Worm (Caenorhabditis elegans) whole organism, late embryonic: ENCODE results near the gene ZK1251.3.

ENCODE experiments used
- C38D4.7 ChIP-seq: fragments of 200-800 bp; sonication (Bioruptor generic); optimal IDR thresholded peaks from 2 replicates; lab custom pipeline; 2018; ENCODE audit warnings: mild to moderate bottlenecking, missing genetic modification characterization, moderate library complexity, missing compliant biosample characterization
- F13H6.1 ChIP-seq: sonication (generic microtip); optimal IDR thresholded peaks from 2 replicates; lab custom pipeline; 2016; ENCODE audit warnings: missing genetic modification characterization, missing compliant biosample characterization
- Y22D7AL.16 ChIP-seq: sonication (generic microtip); optimal IDR thresholded peaks from 2 replicates; lab custom pipeline; 2016; ENCODE audit warnings: missing genetic modification characterization, missing compliant biosample characterization
- ceh-14 ChIP-seq: sonication (generic microtip); optimal IDR thresholded peaks from 2 replicates; lab custom pipeline; 2016; ENCODE audit warnings: missing genotype, missing genetic modification characterization, missing compliant biosample characterization
- ceh-19 ChIP-seq: fragments of 200-800 bp; sonication (Bioruptor generic); optimal IDR thresholded peaks from 2 replicates; lab custom pipeline; 2018; ENCODE audit warnings: mild to moderate bottlenecking, missing genetic modification characterization, missing compliant biosample characterization
- ceh-2 ChIP-seq: sonication (generic microtip); optimal IDR thresholded peaks from 2 replicates; lab custom pipeline; 2016; ENCODE audit warnings: missing genotype, missing genetic modification characterization, missing compliant biosample characterization
- ceh-24 ChIP-seq: sonication (generic microtip); optimal IDR thresholded peaks from 2 replicates; lab custom pipeline; 2016; ENCODE audit warnings: mild to moderate bottlenecking, missing genetic modification characterization, missing compliant biosample characterization
- ceh-30 ChIP-seq: fragments of 150-350 bp; optimal IDR thresholded peaks from 2 replicates; lab custom pipeline; 2014; ENCODE audit warnings: missing biosample characterization, missing genetic modification characterization
- ceh-31 ChIP-seq: sonication (generic microtip); optimal IDR thresholded peaks from 2 replicates; lab custom pipeline; 2016; ENCODE audit warnings: missing genetic modification characterization, missing compliant biosample characterization
- ceh-34 ChIP-seq: sonication (generic microtip); optimal IDR thresholded peaks from 2 replicates; lab custom pipeline; 2016; ENCODE audit warnings: mild to moderate bottlenecking, missing genetic modification characterization, missing compliant biosample characterization
- ceh-48 ChIP-seq: sonication (generic microtip); optimal IDR thresholded peaks from 2 replicates; lab custom pipeline; 2016; ENCODE audit warnings: missing genetic modification characterization, inconsistent platforms, missing compliant biosample characterization
- ceh-6 ChIP-seq: fragments of 200-800 bp; sonication (Bioruptor generic); optimal IDR thresholded peaks from 2 replicates; lab custom pipeline; 2018; ENCODE audit warnings: mild to moderate bottlenecking, missing genetic modification characterization, missing compliant biosample characterization
- ceh-9 ChIP-seq: sonication (generic microtip); optimal IDR thresholded peaks from 2 replicates; lab custom pipeline; 2016; ENCODE audit warnings: mild to moderate bottlenecking, missing genetic modification characterization, inconsistent platforms, missing compliant biosample characterization
- elt-2 ChIP-seq: sonication (generic microtip); optimal IDR thresholded peaks from 2 replicates; lab custom pipeline; 2016; ENCODE audit warnings: missing genetic modification reagents, missing genetic modification characterization, missing compliant biosample characterization
- elt-4 ChIP-seq: sonication (generic microtip); optimal IDR thresholded peaks from 2 replicates; lab custom pipeline; 2016; ENCODE audit warnings: missing genetic modification characterization, missing compliant biosample characterization
- eyg-1 ChIP-seq: sonication (generic microtip); optimal IDR thresholded peaks from 2 replicates; lab custom pipeline; 2016; ENCODE audit warnings: missing genotype, missing genetic modification characterization, missing compliant biosample characterization
- gmeb-2 ChIP-seq: sonication (generic microtip); optimal IDR thresholded peaks from 2 replicates; lab custom pipeline; 2016; ENCODE audit warnings: missing genetic modification characterization, inconsistent platforms, missing compliant biosample characterization
- hlh-13 ChIP-seq: fragments of 200-800 bp; sonication (Bioruptor generic); optimal IDR thresholded peaks from 2 replicates; lab custom pipeline; 2018; ENCODE audit warnings: mild to moderate bottlenecking, missing genetic modification characterization, missing compliant biosample characterization
- hlh-6 ChIP-seq: sonication (generic microtip); optimal IDR thresholded peaks from 2 replicates; lab custom pipeline; 2016; ENCODE audit warnings: missing genotype, missing genetic modification characterization, missing compliant biosample characterization
- hlh-8 ChIP-seq: sonication (generic microtip); optimal IDR thresholded peaks from 2 replicates; lab custom pipeline; 2016; ENCODE audit warnings: missing genotype, missing genetic modification characterization, missing compliant biosample characterization
- lim-6 ChIP-seq: sonication (generic microtip); optimal IDR thresholded peaks from 2 replicates; lab custom pipeline; 2016; ENCODE audit warnings: missing genetic modification characterization, missing compliant biosample characterization
- nhr-232 ChIP-seq: sonication (generic microtip); optimal IDR thresholded peaks from 2 replicates; lab custom pipeline; 2016; ENCODE audit warnings: missing genetic modification characterization, missing compliant biosample characterization
- pag-3 ChIP-seq: sonication (generic microtip); optimal IDR thresholded peaks from 2 replicates; lab custom pipeline; 2016; ENCODE audit warnings: missing compliant biosample characterization, missing genetic modification characterization, borderline replicate concordance
- pax-1 ChIP-seq: fragments of 150-350 bp; optimal IDR thresholded peaks from 2 replicates; lab custom pipeline; 2014; ENCODE audit warnings: missing biosample characterization, missing genetic modification characterization
- pha-2 ChIP-seq: sonication (generic microtip); optimal IDR thresholded peaks from 2 replicates; lab custom pipeline; 2017; ENCODE audit warnings: mild to moderate bottlenecking, missing genetic modification characterization, missing compliant biosample characterization
- pha-4 ChIP-seq: fragments of 150-350 bp; optimal IDR thresholded peaks from 2 replicates; lab custom pipeline; 2018; ENCODE audit warnings: missing biosample characterization, missing genetic modification reagents, missing genetic modification characterization
- pros-1 ChIP-seq: fragments of 150-350 bp; optimal IDR thresholded peaks from 2 replicates; lab custom pipeline; 2014; ENCODE audit warnings: missing biosample characterization, missing genetic modification reagents, missing genetic modification characterization
- rnt-1 ChIP-seq: sonication (generic microtip); optimal IDR thresholded peaks from 2 replicates; lab custom pipeline; 2016; ENCODE audit warnings: missing genetic modification characterization, missing compliant biosample characterization
- sox-2 ChIP-seq: fragments of 200-800 bp; sonication (Bioruptor generic); IDR thresholded peaks from 2 replicates; pipeline ENCODE4 v1.3.6; 2022; ENCODE audit warnings: missing genetic modification reagents, missing genetic modification characterization, missing compliant biosample characterization
- sox-4 ChIP-seq: sonication (generic microtip); optimal IDR thresholded peaks from 2 replicates; lab custom pipeline; 2017; ENCODE audit warnings: mild to moderate bottlenecking, missing genetic modification characterization, inconsistent platforms, missing compliant biosample characterization
- syd-9 ChIP-seq: sonication (generic microtip); optimal IDR thresholded peaks from 2 replicates; lab custom pipeline; 2016; ENCODE audit warnings: mild to moderate bottlenecking, missing genetic modification characterization, moderate library complexity, missing compliant biosample characterization
- tbx-7 ChIP-seq: sonication (generic microtip); optimal IDR thresholded peaks from 2 replicates; lab custom pipeline; 2016; ENCODE audit warnings: missing genotype, missing genetic modification characterization, missing compliant biosample characterization
- ttx-3 ChIP-seq: sonication (generic microtip); optimal IDR thresholded peaks from 2 replicates; lab custom pipeline; 2016; ENCODE audit warnings: missing genetic modification reagents, missing genetic modification characterization, missing compliant biosample characterization
- unc-42 ChIP-seq: sonication (generic microtip); optimal IDR thresholded peaks from 2 replicates; lab custom pipeline; 2016; ENCODE audit warnings: missing genotype, missing genetic modification characterization, missing compliant biosample characterization
- unc-86 ChIP-seq: sonication (generic microtip); optimal IDR thresholded peaks from 2 replicates; lab custom pipeline; 2016; ENCODE audit warnings: missing genetic modification characterization, missing compliant biosample characterization
- zip-5 ChIP-seq: sonication (generic microtip); optimal IDR thresholded peaks from 2 replicates; lab custom pipeline; 2016; ENCODE audit warnings: missing genetic modification characterization, missing compliant biosample characterization
- ztf-16 ChIP-seq: sonication (generic microtip); optimal IDR thresholded peaks from 2 replicates; lab custom pipeline; 2017; ENCODE audit warnings: missing genetic modification characterization, missing compliant biosample characterization

Gene ZK1251.3

ce11 chrIV:9723185-9723584 is 39.7 kb downstream of the ZK1251.3 start:
- no peak for TF ChIP-seq unc-86
- TF ChIP-seq rnt-1: no peak
- TF ChIP-seq pag-3 (tag; lab: Kevin White, UChicago): no peak
- no peak for TF ChIP-seq sox-2
- TF ChIP-seq nhr-232 (tag; lab: Kevin White, UChicago): no peak
- no peak for TF ChIP-seq ceh-9 (tag; lab: Kevin White, UChicago)
- TF ChIP-seq ceh-31 (tag; lab: Kevin White, UChicago): no peak
- no peak for TF ChIP-seq pros-1 (tag; lab: Kevin White, UChicago)

ce11 chrIV:9724948-9725347 is 41.5 kb downstream of the ZK1251.3 start, which contains the start of the genes nhr-138 and C28D4.18:
TSS of gene nhr-138 (plus strand) at chrIV:9725251.
TSS of gene C28D4.18 (plus strand) at chrIV:9725280.
- TF ChIP-seq syd-9: no peak
- no peak for TF ChIP-seq sox-4
- TF ChIP-seq rnt-1: no peak
- no peak for TF ChIP-seq ceh-24
- no peak for TF ChIP-seq pha-4 (tag; lab: Kevin White, UChicago)
- TF ChIP-seq ceh-6 (GFP tag; lab: Kevin White, UChicago): no peak
- TF ChIP-seq tbx-7 (tag; lab: Kevin White, UChicago): no peak
- TF ChIP-seq unc-42: no peak
- TF ChIP-seq ttx-3 (tag; lab: Kevin White, UChicago): no peak

ce11 chrIV:9725468-9725985 is 42.1 kb downstream of the ZK1251.3 start:
- TF ChIP-seq ceh-48 (tag; lab: Kevin White, UChicago): no peak
- no peak for TF ChIP-seq ceh-14 (tag; lab: Kevin White, UChicago)
- TF ChIP-seq pha-2 (tag; lab: Kevin White, UChicago): no peak
- no peak for TF ChIP-seq tbx-7 (tag; lab: Kevin White, UChicago)
- no peak for TF ChIP-seq hlh-6 (tag; lab: Kevin White, UChicago)
- no peak for TF ChIP-seq pros-1 (tag; lab: Kevin White, UChicago)
- TF ChIP-seq gmeb-2 (tag; lab: Kevin White, UChicago): no peak
- TF ChIP-seq lim-6 (tag; lab: Kevin White, UChicago): no peak

DNA sequence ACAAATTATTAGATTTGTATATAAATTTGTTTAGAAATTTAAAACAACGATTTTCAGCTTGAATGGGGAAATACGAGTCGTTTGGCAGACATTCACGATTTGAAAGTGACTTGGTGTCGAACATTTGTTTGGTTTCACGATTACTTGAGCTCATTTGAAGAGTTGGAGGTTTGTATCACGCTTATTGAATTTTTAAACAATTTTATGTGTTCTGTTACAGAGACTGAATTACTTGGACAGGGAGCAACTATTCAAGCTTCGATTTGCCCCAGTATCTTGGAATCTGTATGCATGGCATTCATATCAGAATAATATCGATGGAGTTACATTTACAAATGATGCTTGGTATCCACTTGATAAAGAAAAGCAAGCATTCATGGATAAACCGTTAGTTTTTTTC is 43.8 kb downstream of the ZK1251.3 start:
- TF ChIP-seq ceh-6 (GFP tag; lab: Kevin White, UChicago) (no peak), sox-2 (no peak), pag-3 (tag; lab: Kevin White, UChicago) (no peak), ceh-14 (tag; lab: Kevin White, UChicago) (no peak), elt-2 (tag; lab: Kevin White, UChicago) (no peak)

- no peak for TF ChIP-seq eyg-1
- no peak for TF ChIP-seq ceh-2 (tag; lab: Kevin White, UChicago)
- TF ChIP-seq ceh-14 (tag; lab: Kevin White, UChicago): no peak
- TF ChIP-seq ceh-31 (tag; lab: Kevin White, UChicago): no peak
- no peak for TF ChIP-seq elt-4
- TF ChIP-seq ceh-48 (tag; lab: Kevin White, UChicago): no peak
- TF ChIP-seq nhr-232 (tag; lab: Kevin White, UChicago): no peak
- no peak for TF ChIP-seq elt-2 (tag; lab: Kevin White, UChicago)
- TF ChIP-seq unc-86: no peak
- TF ChIP-seq ceh-6 (GFP tag; lab: Kevin White, UChicago): no peak
Observed at ce11 chrIV:9728376-9728775, 44.9 kb downstream of the ZK1251.3 start, which contains the start of gene nhr-100. TSS of gene nhr-100 (plus strand) at chrIV:9728676.

ce11 chrIV:9733904-9734303 is 50.4 kb downstream of the ZK1251.3 start:
- TF ChIP-seq eyg-1: no peak
- no peak for TF ChIP-seq ceh-19 (GFP tag; lab: Kevin White, UChicago)
- TF ChIP-seq ceh-9 (tag; lab: Kevin White, UChicago): no peak
- no peak for TF ChIP-seq pax-1
- TF ChIP-seq lim-6 (tag; lab: Kevin White, UChicago): no peak
- no peak for TF ChIP-seq zip-5 (tag; lab: Kevin White, UChicago)
- no peak for TF ChIP-seq sox-4
- no peak for TF ChIP-seq ceh-30 (tag; lab: Kevin White, UChicago)
- TF ChIP-seq Y22D7AL.16: no peak
- TF ChIP-seq ceh-2 (tag; lab: Kevin White, UChicago): no peak
- no peak for TF ChIP-seq F13H6.1 (tag; lab: Kevin White, UChicago)
- no peak for TF ChIP-seq hlh-8 (tag; lab: Kevin White, UChicago)
- TF ChIP-seq pag-3 (tag; lab: Kevin White, UChicago): no peak
- TF ChIP-seq C38D4.7 (GFP tag; lab: Kevin White, UChicago): no peak
- TF ChIP-seq ztf-16 (tag; lab: Kevin White, UChicago): no peak
- TF ChIP-seq pha-4 (tag; lab: Kevin White, UChicago): no peak
- no peak for TF ChIP-seq ceh-34 (tag; lab: Kevin White, UChicago)
- no peak for TF ChIP-seq unc-86
- TF ChIP-seq hlh-13 (GFP tag; lab: Kevin White, UChicago): no peak
- no peak for TF ChIP-seq ceh-31 (tag; lab: Kevin White, UChicago)
